Fruit fly (Drosophila melanogaster): Measurements from ENCODE around the gene rtet.

The rtet gene

DNA sequence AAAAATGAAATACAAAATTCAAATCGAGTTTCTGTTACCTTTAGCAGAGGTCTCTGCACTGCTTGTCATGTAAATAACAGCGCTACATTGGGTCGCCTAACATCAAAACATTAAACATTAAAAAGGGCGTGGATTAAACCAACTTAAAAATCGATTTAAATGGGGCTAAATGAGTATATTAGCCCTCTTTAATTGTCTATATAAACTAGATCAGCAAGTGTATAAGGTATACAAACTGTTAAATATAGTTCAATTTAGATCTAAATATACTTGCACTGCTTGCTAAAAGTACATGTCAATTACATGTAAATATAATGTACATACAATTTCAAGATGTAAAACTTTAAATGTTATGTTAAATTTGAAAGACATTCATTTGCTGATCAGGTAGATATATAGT, 38.5 kb upstream of the rtet start (continued):
- no peak for TF ChIP-seq h (optimal IDR thresholded peaks at IDR 0.05)
- no peak for TF ChIP-seq Dip3 (GFP tag; optimal IDR thresholded peaks at IDR 0.05)
- TF ChIP-seq nau (GFP tag; optimal IDR thresholded peaks at IDR 0.05): no peak
- peak; percentile 43 for TF ChIP-seq Bgb (GFP tag; IDR thresholded peaks at IDR 0.05; ENCODE audit: partially characterized antibody)
- TF ChIP-seq CG5245 (GFP tag; optimal IDR thresholded peaks at IDR 0.05): no peak
- TF ChIP-seq Deaf1 (tag; optimal IDR thresholded peaks at IDR 0.05): no peak
- no peak for TF ChIP-seq CG7839 (tag; optimal IDR thresholded peaks at IDR 0.05)
- TF ChIP-seq pan (optimal IDR thresholded peaks at IDR 0.05): no peak
- no peak for TF ChIP-seq pan (GFP tag; optimal IDR thresholded peaks at IDR 0.05 in 1 of 2, IDR thresholded peaks at IDR 0.05 in 1 of 2)
- 0 out of 3 replicates have a peak, but pooled peaks have one; percentile 21 for TF ChIP-seq CG17361 (GFP tag; IDR thresholded peaks at IDR 0.05)
- no peak for TF ChIP-seq CG8388 (GFP tag; optimal IDR thresholded peaks at IDR 0.05)
- no peak for TF ChIP-seq Atf3 (GFP tag; optimal IDR thresholded peaks at IDR 0.05)
- no peak for TF ChIP-seq CG4617 (GFP tag; optimal IDR thresholded peaks at IDR 0.05; ENCODE audit: borderline replicate concordance)
- no peak for TF ChIP-seq Neu2 (GFP tag; optimal IDR thresholded peaks at IDR 0.05; ENCODE audit: borderline replicate concordance)
- no peak for TF ChIP-seq fd64A (GFP tag; optimal IDR thresholded peaks at IDR 0.05)
- TF ChIP-seq CG31365 (tag; optimal IDR thresholded peaks at IDR 0.05): peak; percentile 91
- TF ChIP-seq CG17802 (tag; optimal IDR thresholded peaks at IDR 0.05): no peak
- peak in 1 of 2 experiments; percentile 72 for TF ChIP-seq Eip74EF (GFP tag; optimal IDR thresholded peaks at IDR 0.05)
- TF ChIP-seq odd (GFP tag; optimal IDR thresholded peaks at IDR 0.05): no peak
- peak; percentile 78 for TF ChIP-seq CG8478 (optimal IDR thresholded peaks at IDR 0.05)
- no peak for TF ChIP-seq CG8359 (GFP tag; optimal IDR thresholded peaks at IDR 0.05; ENCODE audit: borderline replicate concordance)
- TF ChIP-seq Abd-B (GFP tag; optimal IDR thresholded peaks at IDR 0.05): no peak
- TF ChIP-seq nerfin-1 (tag; optimal IDR thresholded peaks at IDR 0.05): no peak
- TF ChIP-seq CG11723 (GFP tag; optimal IDR thresholded peaks at IDR 0.05): no peak
- no peak for TF ChIP-seq gce (GFP tag; IDR thresholded peaks at IDR 0.05)
- TF ChIP-seq CG14710 (tag; optimal IDR thresholded peaks at IDR 0.05): peak; percentile 12
- TF ChIP-seq hth (optimal IDR thresholded peaks at IDR 0.05): no peak
- peak in 1 of 2 experiments; percentile 54 for TF ChIP-seq Dfd (GFP tag; optimal IDR thresholded peaks at IDR 0.05)
- no peak for TF ChIP-seq bigmax (GFP tag; optimal IDR thresholded peaks at IDR 0.05)
- peak; percentile 28 for TF ChIP-seq Med (GFP tag)

DNA sequence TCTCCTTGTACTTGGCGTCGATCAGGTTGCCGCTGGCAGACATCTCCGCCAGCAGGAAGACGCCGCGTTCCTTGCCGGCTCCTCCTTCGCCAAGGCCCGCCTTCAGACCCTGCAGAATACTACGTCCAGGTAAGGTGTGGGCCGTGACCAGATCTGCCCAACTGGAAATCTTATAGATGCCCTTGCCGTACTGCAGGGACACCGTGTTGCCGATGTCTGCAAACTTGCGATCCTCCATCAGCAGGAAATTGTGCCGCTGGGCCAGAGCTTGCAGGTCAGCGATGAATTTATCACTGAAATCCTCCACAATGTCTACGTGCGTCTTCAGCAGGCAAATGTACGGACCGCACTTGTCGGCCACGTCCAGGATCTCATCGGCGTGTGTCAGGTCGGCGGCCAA, 36.9 kb upstream of the rtet start:
- TF ChIP-seq sens (GFP tag): peak; percentile 4
- TF ChIP-seq gro (GFP tag; optimal IDR thresholded peaks at IDR 0.05): no peak
- 0 out of 3 replicates have a peak, but pooled peaks have one; percentile 19 for TF ChIP-seq CG11456 (GFP tag; IDR thresholded peaks at IDR 0.05)
- TF ChIP-seq CG15601 (tag; optimal IDR thresholded peaks at IDR 0.05): no peak
- TF ChIP-seq Med (GFP tag): peak; percentile 70
- no peak for TF ChIP-seq lov (optimal IDR thresholded peaks at IDR 0.05)
- TF ChIP-seq lov (GFP tag; IDR thresholded peaks at IDR 0.05): 0 out of 3 replicates have a peak, but pooled peaks have one; percentile 38
- TF ChIP-seq CG8478 (optimal IDR thresholded peaks at IDR 0.05): peak; percentile 29

DNA sequence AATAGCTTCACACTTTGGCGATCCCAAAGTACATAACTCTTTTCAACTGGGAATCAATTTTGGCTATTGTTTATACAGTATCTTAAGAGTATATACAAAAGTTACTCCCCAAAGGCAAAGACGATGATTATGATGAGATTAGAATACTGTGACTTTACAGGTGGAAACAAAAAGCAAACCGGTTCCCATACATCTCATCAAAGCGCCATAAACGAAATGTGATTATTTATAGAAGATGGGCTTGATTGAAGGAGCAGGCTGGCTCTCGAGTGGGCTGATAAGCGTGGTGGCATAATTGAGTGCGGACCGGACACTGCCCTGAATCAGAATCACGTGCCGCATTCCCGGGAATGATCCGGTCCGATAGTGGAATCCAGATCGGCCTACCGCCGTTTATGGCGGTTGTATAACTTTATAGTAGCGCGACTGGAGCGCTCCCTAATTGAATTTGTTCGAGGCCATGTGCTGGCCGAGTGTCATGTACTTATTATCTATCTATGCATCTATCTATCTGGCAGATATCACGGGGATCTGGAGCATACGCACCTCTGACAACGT, 36.2 kb upstream of the rtet start:
- TF ChIP-seq grn (GFP tag; optimal IDR thresholded peaks at IDR 0.05) (peak; percentile 73), CG10267 (tag; optimal IDR thresholded peaks at IDR 0.05) (no peak), sim (GFP tag; IDR thresholded peaks at IDR 0.05) (no peak), CG10321 (GFP tag; IDR thresholded peaks at IDR 0.05) (no peak), CG8359 (GFP tag; optimal IDR thresholded peaks at IDR 0.05; ENCODE audit: borderline replicate concordance) (no peak), cwo (GFP tag; optimal IDR thresholded peaks at IDR 0.05) (peak; percentile 96), CG7987 (GFP tag; optimal IDR thresholded peaks at IDR 0.05) (peak; percentile 9), pros (GFP tag; optimal IDR thresholded peaks at IDR 0.05) (no peak), bbx (GFP tag; IDR thresholded peaks at IDR 0.05; ENCODE audit: partially characterized antibody) (peak; percentile 17; the same call in 1 of the 2 replicates), CG10543 (GFP tag; optimal IDR thresholded peaks at IDR 0.05) (no peak), sd (tag; optimal IDR thresholded peaks at IDR 0.05) (peak; percentile 56), Awh (GFP tag; IDR thresholded peaks at IDR 0.05) (no peak), chinmo (GFP tag; IDR thresholded peaks at IDR 0.05; ENCODE audit: partially characterized antibody) (0 out of 4 replicates have a peak, but pooled peaks have one; percentile 29), exex (tag; optimal IDR thresholded peaks at IDR 0.05) (peak; percentile 74), Bgb (GFP tag; IDR thresholded peaks at IDR 0.05; ENCODE audit: partially characterized antibody) (no peak)
